Worm (Caenorhabditis elegans): ENCODE results near the gene prx-1.

The prx-1 gene

DNA sequence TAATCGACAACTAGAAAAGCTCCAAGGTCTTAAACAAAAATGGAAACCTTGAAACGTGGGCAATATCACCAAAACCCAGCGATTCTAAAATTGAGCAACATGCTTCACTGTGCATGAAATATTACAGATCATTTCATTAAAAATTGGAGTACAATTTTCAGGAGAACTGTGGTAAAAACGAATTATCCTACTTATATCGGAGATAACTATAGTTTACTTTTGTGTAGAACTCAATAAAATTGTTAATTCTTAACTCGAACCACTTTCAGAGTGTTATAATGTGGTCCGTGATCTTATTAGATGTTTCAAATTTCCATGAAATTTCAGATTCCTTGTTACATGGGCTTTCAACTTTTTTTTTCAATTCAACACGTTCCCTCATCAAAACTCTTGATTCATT lies 21.5 kb downstream of the prx-1 start, which contains the start of gene K04G11.1:
TSS of gene K04G11.1 (plus strand) at position 301 of the 400 bp plus-strand sequence.
- no peak for TF ChIP-seq nhr-12 (tag; optimal IDR thresholded peaks at IDR 0.05)
- TF ChIP-seq ceh-43 (GFP tag; optimal IDR thresholded peaks at IDR 0.05): no peak
- no peak for TF ChIP-seq tbx-8 (GFP tag; optimal IDR thresholded peaks at IDR 0.05)
- no peak for TF ChIP-seq unc-120 (tag; optimal IDR thresholded peaks at IDR 0.05; ENCODE audit: poor library complexity, severe bottlenecking)
- TF ChIP-seq mls-2 (tag; optimal IDR thresholded peaks at IDR 0.05): no peak
- no peak for TF ChIP-seq nhr-76 (tag; optimal IDR thresholded peaks at IDR 0.05)
- no peak for TF ChIP-seq blmp-1 (tag; optimal IDR thresholded peaks at IDR 0.05)
- no peak for TF ChIP-seq flh-1 (GFP tag; optimal IDR thresholded peaks at IDR 0.05)
- TF ChIP-seq unc-39 (tag; optimal IDR thresholded peaks at IDR 0.05): no peak

ce11 chrX:14335621-14336020 lies 21.9 kb downstream of the prx-1 start:
- TF ChIP-seq blmp-1 (tag; optimal IDR thresholded peaks at IDR 0.05) (no peak), flh-1 (GFP tag; optimal IDR thresholded peaks at IDR 0.05) (no peak), unc-62 (GFP tag; optimal IDR thresholded peaks at IDR 0.05) (no peak), hlh-1 (tag; optimal IDR thresholded peaks at IDR 0.05) (peak; percentile 92), elt-1 (tag; optimal IDR thresholded peaks at IDR 0.05; ENCODE audit: borderline replicate concordance, insufficient read depth) (no peak), ces-1 (GFP tag; optimal IDR thresholded peaks at IDR 0.05) (no peak), ceh-39 (tag; optimal IDR thresholded peaks at IDR 0.05) (no peak), cnd-1 (tag; optimal IDR thresholded peaks at IDR 0.05) (no peak), unc-120 (tag; optimal IDR thresholded peaks at IDR 0.05; ENCODE audit: poor library complexity, severe bottlenecking) (peak; percentile 19), lin-32 (GFP tag; optimal IDR thresholded peaks at IDR 0.05) (no peak), sptf-1 (tag; optimal IDR thresholded peaks at IDR 0.05) (peak; percentile 31), pha-4 (tag; optimal IDR thresholded peaks at IDR 0.05) (peak; percentile 6), ceh-83 (GFP tag; optimal IDR thresholded peaks at IDR 0.05) (no peak), snpc-4 (tag; optimal IDR thresholded peaks at IDR 0.05) (no peak), bed-3 (GFP tag; optimal IDR thresholded peaks at IDR 0.05) (no peak), nhr-28 (tag; optimal IDR thresholded peaks at IDR 0.05) (no peak), unc-39 (tag; optimal IDR thresholded peaks at IDR 0.05) (no peak), M03D4.4 (tag; optimal IDR thresholded peaks at IDR 0.05) (peak; percentile 49), drap-1 (GFP tag; optimal IDR thresholded peaks at IDR 0.05) (peak; percentile 6)

DNA sequence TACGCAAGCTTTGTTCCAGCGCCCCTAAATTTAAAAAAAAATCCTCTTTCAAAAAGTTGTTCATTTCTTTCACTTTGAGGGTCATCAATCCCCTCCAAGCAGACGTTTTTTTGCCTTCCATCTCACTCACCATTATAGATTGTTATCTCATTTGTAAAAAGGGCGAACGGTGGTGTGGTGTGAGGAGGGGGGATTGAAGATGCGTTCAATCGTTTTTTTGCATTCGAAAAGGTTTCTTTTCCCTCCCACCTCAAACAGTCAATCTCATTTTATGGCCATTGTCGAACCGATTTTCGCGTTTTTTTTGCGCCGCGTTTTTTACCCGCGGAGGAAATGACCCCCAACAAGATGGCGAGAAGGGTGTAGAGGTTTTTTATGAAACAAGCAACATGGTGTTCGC lies 25.2 kb downstream of the prx-1 start:
- TF ChIP-seq ham-2 (GFP tag; optimal IDR thresholded peaks at IDR 0.05) (no peak), nhr-76 (tag; optimal IDR thresholded peaks at IDR 0.05) (no peak), lsy-2 (tag; optimal IDR thresholded peaks at IDR 0.05) (no peak), ceh-43 (GFP tag; optimal IDR thresholded peaks at IDR 0.05) (no peak), snpc-4 (tag; optimal IDR thresholded peaks at IDR 0.05) (no peak), ceh-39 (tag; optimal IDR thresholded peaks at IDR 0.05) (no peak), tbx-8 (GFP tag; optimal IDR thresholded peaks at IDR 0.05) (no peak), elt-1 (tag; optimal IDR thresholded peaks at IDR 0.05; ENCODE audit: borderline replicate concordance, insufficient read depth) (no peak), sem-2 (GFP tag; optimal IDR thresholded peaks at IDR 0.05) (no peak), nhr-12 (tag; optimal IDR thresholded peaks at IDR 0.05) (no peak)

DNA sequence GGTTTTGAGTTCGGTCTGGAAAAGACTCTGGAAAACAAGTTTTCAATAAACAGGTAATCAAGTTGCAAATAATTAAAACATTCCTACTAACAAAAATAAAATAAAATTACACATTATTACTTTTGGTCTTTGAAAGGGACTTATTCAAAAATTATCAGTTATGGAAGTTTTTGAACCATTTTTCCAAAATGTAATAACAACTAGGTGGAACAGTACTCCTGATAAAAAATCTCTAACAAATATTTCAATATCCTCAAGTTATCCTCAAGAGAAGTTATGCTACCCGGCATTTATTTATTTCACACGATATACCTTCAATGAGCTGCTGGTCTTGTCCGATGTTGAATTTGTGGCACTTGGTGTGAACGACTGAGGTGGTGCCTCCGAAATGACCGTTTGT lies 26.0 kb downstream of the prx-1 start:
- no peak for TF ChIP-seq elt-3 (tag; optimal IDR thresholded peaks at IDR 0.05)
- TF ChIP-seq lin-13 (tag; optimal IDR thresholded peaks at IDR 0.05): no peak

DNA sequence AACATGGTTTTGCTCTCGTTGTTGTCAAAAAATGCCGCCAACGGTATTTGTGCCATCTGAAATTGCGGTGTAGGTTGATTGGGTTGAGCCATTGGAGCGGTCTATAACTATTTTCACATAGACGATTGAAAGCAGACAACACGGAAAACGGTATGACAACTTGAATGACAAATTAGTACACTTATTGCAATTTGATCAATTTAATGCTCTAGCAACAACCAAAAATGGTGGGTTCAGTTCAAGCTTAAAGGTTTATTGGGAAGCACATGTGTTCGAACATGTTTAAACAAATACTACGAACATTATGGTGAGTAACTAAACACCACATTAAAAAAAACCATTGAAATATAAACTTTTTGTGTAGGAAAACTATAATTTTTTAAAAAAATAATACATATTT lies 26.7 kb downstream of the prx-1 start, which contains the start of gene sel-7:
TSS of gene sel-7 (minus strand) at position 101 of the 400 bp plus-strand sequence.
- TF ChIP-seq tbx-8 (GFP tag; optimal IDR thresholded peaks at IDR 0.05): no peak
- TF ChIP-seq nhr-28 (tag; optimal IDR thresholded peaks at IDR 0.05): no peak
- no peak for TF ChIP-seq lin-13 (tag; optimal IDR thresholded peaks at IDR 0.05)
- no peak for TF ChIP-seq unc-39 (tag; optimal IDR thresholded peaks at IDR 0.05)
- TF ChIP-seq ces-1 (GFP tag; optimal IDR thresholded peaks at IDR 0.05): no peak
- no peak for TF ChIP-seq elt-3 (tag; optimal IDR thresholded peaks at IDR 0.05)

DNA sequence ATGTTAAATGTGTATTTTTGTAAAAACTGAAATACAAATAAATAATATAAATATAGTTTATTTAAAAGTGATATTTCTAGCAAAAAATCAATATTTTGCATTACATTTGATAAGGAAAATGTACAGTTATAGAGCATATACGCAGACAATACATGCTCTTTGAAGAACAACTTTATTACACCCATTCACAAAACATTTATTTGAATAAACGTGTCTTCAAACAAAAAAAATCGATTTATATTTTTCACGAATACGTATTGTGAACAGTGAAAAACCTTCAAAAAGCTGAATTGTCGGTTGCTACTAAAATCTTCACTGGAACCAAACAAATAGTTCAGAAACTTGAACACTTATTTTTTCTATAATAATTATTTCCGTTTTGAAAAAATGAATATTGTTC lies 33.8 kb downstream of the prx-1 start, which contains the start of gene K04G11.3:
TSS of gene K04G11.3 (minus strand) at position 101 of the 400 bp plus-strand sequence.
- TF ChIP-seq lin-13 (tag; optimal IDR thresholded peaks at IDR 0.05) (no peak), bed-3 (GFP tag; optimal IDR thresholded peaks at IDR 0.05) (no peak), nhr-28 (tag; optimal IDR thresholded peaks at IDR 0.05) (no peak), snpc-4 (tag; optimal IDR thresholded peaks at IDR 0.05) (no peak), flh-1 (GFP tag; optimal IDR thresholded peaks at IDR 0.05) (no peak), drap-1 (GFP tag; optimal IDR thresholded peaks at IDR 0.05) (no peak), lin-32 (GFP tag; optimal IDR thresholded peaks at IDR 0.05) (no peak), sptf-1 (tag; optimal IDR thresholded peaks at IDR 0.05) (no peak), ces-1 (GFP tag; optimal IDR thresholded peaks at IDR 0.05) (no peak), ceh-43 (GFP tag; optimal IDR thresholded peaks at IDR 0.05) (no peak), mls-2 (tag; optimal IDR thresholded peaks at IDR 0.05) (no peak), pha-4 (tag; optimal IDR thresholded peaks at IDR 0.05) (no peak), cnd-1 (tag; optimal IDR thresholded peaks at IDR 0.05) (no peak), elt-3 (tag; optimal IDR thresholded peaks at IDR 0.05) (no peak)

Measured in whole organism, mixed stage, embryonic.